Worm (Caenorhabditis elegans): ENCODE data around the gene eif-2Bdelta.

ce11 chrV:9500826-9501451, 12.7 kb upstream of the eif-2Bdelta start, which contains the start of gene swt-5:
- no peak for TF ChIP-seq pha-4 (tag; optimal IDR thresholded peaks at IDR 0.05)
- TF ChIP-seq F13H6.1 (tag; optimal IDR thresholded peaks at IDR 0.05): no peak
- TF ChIP-seq ceh-31 (tag; optimal IDR thresholded peaks at IDR 0.05): no peak
- TF ChIP-seq nhr-11 (tag; optimal IDR thresholded peaks at IDR 0.05): no peak
- TF ChIP-seq elt-2 (tag; optimal IDR thresholded peaks at IDR 0.05): no peak
- TF ChIP-seq ceh-9 (tag; optimal IDR thresholded peaks at IDR 0.05): no peak

All from whole organism, late embryonic.